Worm (Caenorhabditis elegans): Measurements from ENCODE around the gene F56C4.1.
A peak's percentile ranks its signal among the peaks of the same experiment; 100 is the strongest.
"Not testable (repeated sequence)": the region's sequence is repeated elsewhere in the genome, so short reads cannot be mapped to it uniquely, and the experiment has no call there.

F56C4.1 gene

DNA sequence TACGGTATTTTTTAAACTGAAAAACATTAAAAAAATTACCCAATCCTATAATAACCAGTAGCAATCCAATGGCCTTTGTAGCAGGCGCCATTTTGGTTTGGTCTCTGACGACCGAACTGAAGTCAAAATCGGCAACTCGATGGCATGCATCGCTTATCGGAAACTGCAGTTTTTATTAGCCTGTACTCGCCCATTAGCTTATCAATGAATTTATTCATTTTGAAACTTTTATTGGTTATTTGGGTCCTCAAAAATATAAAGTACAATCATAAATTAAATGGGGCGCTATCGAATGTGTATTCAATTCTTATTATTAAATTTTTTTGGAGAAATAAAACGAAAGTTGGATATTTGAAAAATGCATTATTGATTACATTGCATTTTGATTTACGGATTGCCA lies 8.0 kb upstream of the F56C4.1 start, which contains the start of gene R09H10.5:
Gene R09H10.5, minus strand, starts transcription at position 106 of the 400 bp plus-strand sequence.
- TF ChIP-seq sdc-2 (tag; optimal IDR thresholded peaks at IDR 0.05): no peak
- TF ChIP-seq dve-1 (tag; optimal IDR thresholded peaks at IDR 0.05): no peak
- TF ChIP-seq tbx-2 (tag; optimal IDR thresholded peaks at IDR 0.05): no peak

DNA sequence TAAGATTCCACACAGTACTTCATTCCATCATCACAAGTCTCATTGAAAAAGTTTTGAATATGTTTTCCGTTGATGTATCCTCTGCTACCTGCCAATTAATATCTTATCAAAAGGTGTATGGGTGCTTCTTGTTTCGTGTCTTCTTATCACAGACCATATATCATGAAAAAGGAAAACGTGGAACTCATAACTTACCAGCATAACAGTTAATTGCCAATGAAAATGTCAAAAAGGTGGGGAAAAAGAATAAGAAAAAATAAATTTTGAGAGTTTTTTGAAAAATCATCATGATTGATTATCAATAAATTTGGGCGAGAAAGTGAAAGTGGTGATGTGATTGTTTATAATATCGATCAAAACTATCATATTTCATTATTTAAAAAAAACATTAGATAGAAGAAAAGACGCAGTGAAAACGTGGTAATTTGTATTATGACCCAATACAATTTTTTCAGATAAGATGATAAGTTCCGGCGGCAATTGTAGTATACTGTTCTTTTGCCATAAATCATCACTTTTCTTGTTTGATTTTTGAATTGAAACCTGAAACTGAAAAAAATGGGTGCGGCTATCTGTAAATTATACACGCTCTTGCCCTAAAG lies 5.7 kb upstream of the F56C4.1 start, which contains the start of gene F56C4.4:
Gene F56C4.4, minus strand, starts transcription at position 315 of the 602 bp plus-strand sequence.
- peak; percentile 48 for TF ChIP-seq elt-2 (tag; optimal IDR thresholded peaks at IDR 0.05)
- no peak for TF ChIP-seq ceh-48 (tag; optimal IDR thresholded peaks at IDR 0.05)
- TF ChIP-seq rnt-1 (tag; optimal IDR thresholded peaks at IDR 0.05): no peak

DNA sequence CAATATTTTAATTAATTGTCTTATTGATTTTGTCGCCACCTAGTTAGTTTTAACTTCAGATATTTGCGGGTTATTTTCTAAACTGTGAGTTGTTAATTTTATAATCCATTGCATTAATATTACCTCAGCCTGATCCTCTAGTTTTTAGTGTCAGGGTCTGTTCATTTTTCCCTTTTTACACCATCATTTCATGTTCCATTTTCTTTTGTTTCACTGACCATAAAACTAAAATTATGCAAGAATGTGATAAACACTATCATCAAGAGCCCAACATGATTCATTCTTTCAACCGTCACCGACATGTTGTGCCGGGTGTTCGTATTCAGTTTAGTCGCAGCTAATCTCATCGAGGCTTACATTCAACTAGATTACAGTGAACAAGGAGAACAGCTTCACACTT lies 2.2 kb downstream of the F56C4.1 start, which contains the start of gene F56C4.2:
Gene F56C4.2, plus strand, starts transcription at position 301 of the 400 bp plus-strand sequence.
- TF ChIP-seq ref-2 (tag; optimal IDR thresholded peaks at IDR 0.05) (no peak), eyg-1 (tag; optimal IDR thresholded peaks at IDR 0.05) (no peak), ceh-30 (tag; optimal IDR thresholded peaks at IDR 0.05) (no peak), elt-2 (tag; optimal IDR thresholded peaks at IDR 0.05) (no peak), ceh-18 (tag; optimal IDR thresholded peaks at IDR 0.05) (no peak), nhr-11 (tag; optimal IDR thresholded peaks at IDR 0.05) (no peak), lin-11 (tag; optimal IDR thresholded peaks at IDR 0.05) (no peak), fax-1 (tag; optimal IDR thresholded peaks at IDR 0.05) (no peak), pag-3 (tag; optimal IDR thresholded peaks at IDR 0.05; ENCODE audit: borderline replicate concordance) (no peak), ztf-16 (tag; optimal IDR thresholded peaks at IDR 0.05) (no peak)

DNA sequence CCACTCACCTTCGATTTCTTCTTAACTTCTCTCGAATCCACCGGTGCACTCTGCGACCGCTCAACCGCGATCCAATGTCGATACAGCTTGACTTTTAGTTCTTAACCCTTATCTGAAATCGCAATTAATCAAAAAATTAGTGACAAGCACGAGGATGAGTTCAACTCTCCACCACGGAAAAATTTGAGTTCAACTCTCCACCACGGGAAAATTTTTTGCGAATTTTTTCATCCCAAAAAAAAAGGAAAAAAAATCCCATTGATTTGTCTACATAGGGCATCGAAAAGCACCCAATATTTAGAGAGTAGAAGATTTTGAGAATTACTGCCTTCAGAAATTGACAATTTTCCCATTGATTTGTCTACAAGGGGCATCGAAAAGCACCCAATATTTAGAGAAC lies 17.3 kb downstream of the F56C4.1 start, which contains the start of gene glb-19:
Gene glb-19, minus strand, starts transcription at position 101 of the 400 bp plus-strand sequence.
- not testable (repeated sequence) for TF ChIP-seq unc-86 (tag; optimal IDR thresholded peaks at IDR 0.05); F13H6.1 (tag; optimal IDR thresholded peaks at IDR 0.05); ama-1 (optimal IDR thresholded peaks at IDR 0.05)

DNA sequence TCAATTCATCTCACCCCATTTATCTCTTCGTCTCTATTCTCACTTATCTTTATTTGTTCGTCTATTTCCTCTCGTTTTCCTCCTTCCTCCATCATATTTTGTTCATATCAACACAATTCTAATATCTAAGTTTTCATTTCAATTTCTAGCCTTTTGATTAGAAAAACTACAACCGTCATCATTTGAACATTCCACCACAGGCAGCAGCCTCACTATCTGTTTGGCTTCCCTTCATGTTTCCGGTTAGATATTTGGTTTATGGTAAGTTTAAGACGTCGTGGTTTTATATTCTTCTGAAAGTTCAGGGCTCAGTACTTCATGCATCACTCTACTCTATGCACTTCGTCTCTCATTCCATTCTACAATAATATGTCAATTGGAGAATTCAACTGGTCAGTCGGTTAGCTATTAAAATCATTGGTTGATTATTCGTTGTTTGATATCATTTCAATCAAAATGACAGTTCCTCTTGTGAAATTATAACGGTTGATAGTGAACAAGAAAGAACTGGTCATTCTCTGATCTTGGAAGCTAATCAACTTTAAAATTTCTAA lies 20.1 kb downstream of the F56C4.1 start, which contains the start of gene K08C7.1:
Gene K08C7.1, plus strand, starts transcription at position 43 of the 554 bp plus-strand sequence.
- no peak for TF ChIP-seq K09A11.1 (tag; optimal IDR thresholded peaks at IDR 0.05; ENCODE audit: insufficient read depth)
- TF ChIP-seq ref-2 (tag; optimal IDR thresholded peaks at IDR 0.05): no peak
- no peak for TF ChIP-seq unc-3 (GFP tag; conservative IDR thresholded peaks at IDR 0.05)
- no peak for TF ChIP-seq unc-3 (tag; optimal IDR thresholded peaks at IDR 0.05)

DNA sequence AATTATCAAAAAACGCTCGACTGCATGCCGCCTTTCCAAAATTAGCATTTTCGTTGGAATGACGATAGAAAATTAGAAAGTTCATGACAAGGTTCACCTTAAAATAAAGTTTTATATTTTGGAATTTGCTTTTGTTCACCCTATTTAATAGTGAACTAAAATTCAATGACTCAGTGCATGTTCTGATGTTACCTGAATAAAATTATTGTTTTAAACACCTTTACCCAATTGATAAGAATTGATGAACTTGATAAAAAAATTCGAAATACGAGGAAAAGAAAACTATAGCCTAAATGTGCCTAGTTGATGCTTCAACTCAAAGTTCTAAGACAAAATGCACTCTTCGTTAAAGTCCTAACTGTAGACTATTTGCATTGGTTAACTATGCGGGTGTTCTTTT lies 24.3 kb downstream of the F56C4.1 start:
- TF ChIP-seq Y22D7AL.16 (tag; optimal IDR thresholded peaks at IDR 0.05) (no peak), unc-86 (tag; optimal IDR thresholded peaks at IDR 0.05) (no peak), lim-6 (tag; optimal IDR thresholded peaks at IDR 0.05) (no peak), ceh-14 (tag; optimal IDR thresholded peaks at IDR 0.05) (no peak)

DNA sequence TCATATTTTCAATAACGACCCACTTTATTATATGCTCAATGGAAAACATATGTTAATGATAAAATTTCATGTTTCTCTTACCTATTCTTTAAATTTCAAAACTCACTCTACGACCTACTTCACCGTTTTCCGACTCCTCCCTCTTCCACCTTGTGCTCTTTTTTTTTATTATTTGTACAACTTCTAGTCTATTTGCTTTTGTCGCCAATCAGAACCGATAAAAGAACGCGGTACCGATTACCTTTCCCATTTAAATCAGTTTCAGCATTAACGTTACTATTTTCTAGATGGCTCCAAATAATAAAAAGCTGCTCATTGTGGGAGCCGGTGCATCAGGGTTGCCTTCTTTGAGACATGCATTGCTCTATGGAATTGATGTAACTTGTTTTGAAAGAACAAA lies 25.0 kb downstream of the F56C4.1 start, which contains the start of gene fmo-1:
Gene fmo-1, plus strand, starts transcription at position 98 of the 400 bp plus-strand sequence.
- TF ChIP-seq fax-1 (tag; optimal IDR thresholded peaks at IDR 0.05) (no peak), ceh-48 (tag; optimal IDR thresholded peaks at IDR 0.05) (no peak), ceh-18 (tag; optimal IDR thresholded peaks at IDR 0.05) (no peak), dve-1 (tag; optimal IDR thresholded peaks at IDR 0.05) (no peak), nhr-232 (tag; optimal IDR thresholded peaks at IDR 0.05) (no peak), F13H6.1 (tag; optimal IDR thresholded peaks at IDR 0.05) (no peak), ceh-2 (tag; optimal IDR thresholded peaks at IDR 0.05) (no peak), ceh-34 (tag; optimal IDR thresholded peaks at IDR 0.05) (no peak), mec-3 (tag; optimal IDR thresholded peaks at IDR 0.05; ENCODE audit: borderline replicate concordance) (no peak), ceh-22 (tag; optimal IDR thresholded peaks at IDR 0.05) (no peak), K02D7.2 (tag; optimal IDR thresholded peaks at IDR 0.05) (no peak), ceh-14 (tag; optimal IDR thresholded peaks at IDR 0.05) (no peak), ets-4 (tag; optimal IDR thresholded peaks at IDR 0.05) (no peak), nhr-11 (tag; optimal IDR thresholded peaks at IDR 0.05) (no peak), eyg-1 (tag; optimal IDR thresholded peaks at IDR 0.05) (no peak), pqm-1 (tag; optimal IDR thresholded peaks at IDR 0.05) (no peak)

Measured in whole organism, late embryonic.